Worm (Caenorhabditis elegans) whole organism, L1 larva: ENCODE measurements around the gene clec-230.

Source experiments
- nhr-84 ChIP-seq: sonication (generic microtip); optimal IDR thresholded peaks from 2 replicates; lab custom pipeline; 2017; ENCODE audit warnings: missing biosample characterization, missing genetic modification characterization
- pqm-1 ChIP-seq: sonication (generic microtip); optimal IDR thresholded peaks from 3 replicates; lab custom pipeline; 2017; ENCODE audit warnings: missing biosample characterization, missing genetic modification characterization
- swsn-7 ChIP-seq: sonication (generic microtip); optimal IDR thresholded peaks from 2 replicates; lab custom pipeline; 2016; ENCODE audit warnings: missing genetic modification characterization, missing compliant biosample characterization
- tbx-2 ChIP-seq: sonication (generic microtip); optimal IDR thresholded peaks from 2 replicates; lab custom pipeline; 2016; ENCODE audit warnings: missing genetic modification characterization, missing compliant biosample characterization

DNA sequence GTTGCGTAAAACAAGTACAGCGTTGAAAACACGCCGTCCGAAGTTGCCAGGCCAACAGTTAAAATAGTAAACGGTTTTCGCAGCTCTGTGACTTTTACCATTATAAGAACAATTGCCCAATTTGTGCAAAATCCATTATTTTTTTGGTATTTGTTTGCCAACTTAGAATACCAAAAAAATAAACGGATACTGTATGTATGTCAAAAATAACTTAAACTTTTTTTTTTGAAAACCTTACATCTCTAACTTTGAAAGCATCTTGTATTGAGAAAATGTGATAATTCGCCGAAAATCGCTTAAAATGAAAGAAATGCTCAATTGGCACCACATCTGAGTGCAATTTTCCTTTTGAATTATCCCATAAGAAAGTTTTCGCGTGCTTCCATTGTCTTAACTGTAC is 49.8 kb upstream of the clec-230 start, which contains the start of gene fbxa-199:
- TF ChIP-seq swsn-7 (tag; lab: Kevin White, UChicago) (no peak), pqm-1 (tag; lab: Kevin White, UChicago) (no peak), nhr-84 (tag; lab: Kevin White, UChicago) (no peak), tbx-2 (tag; lab: Kevin White, UChicago) (no peak)
